Worm (Caenorhabditis elegans) whole organism, young adult: ENCODE results near the gene srx-76.

Experiments
- B0019.2 ChIP-seq: fragments of 200-800 bp; sonication (Bioruptor generic); conservative IDR thresholded peaks from 2 replicates; pipeline ENCODE4 v1.3.6; 2022; ENCODE audit warnings: missing genetic modification reagents, missing genetic modification characterization, missing compliant biosample characterization
- D2030.7 ChIP-seq: fragments of 200-800 bp; sonication (Bioruptor generic); IDR thresholded peaks from 2 replicates; pipeline ENCODE4 v1.3.6; 2022; ENCODE audit warnings: missing genetic modification reagents, missing genetic modification characterization, missing compliant biosample characterization
- F10E7.11 ChIP-seq: sonication (generic microtip); optimal IDR thresholded peaks from 2 replicates; lab custom pipeline; 2017; ENCODE audit warnings: mild to moderate bottlenecking, missing genetic modification characterization, moderate library complexity, missing compliant biosample characterization
- F23B12.7 ChIP-seq: sonication (generic microtip); optimal IDR thresholded peaks from 2 replicates; lab custom pipeline; 2017; ENCODE audit warnings: missing genetic modification characterization, mild to moderate bottlenecking, missing compliant biosample characterization, antibody characterized with exemption, moderate library complexity; ENCODE audit not compliant: insufficient read depth
- F33H1.4 ChIP-seq: fragments of 200-800 bp; sonication (Bioruptor generic); IDR thresholded peaks from 2 replicates; pipeline ENCODE4 v1.3.6; 2022; ENCODE audit warnings: missing genetic modification reagents, missing genetic modification characterization, missing compliant biosample characterization
- F52B5.7 ChIP-seq: sonication (generic microtip); optimal IDR thresholded peaks from 2 replicates; lab custom pipeline; 2016; ENCODE audit warnings: mild to moderate bottlenecking, missing genetic modification characterization, missing compliant biosample characterization
- F57A8.1 ChIP-seq: fragments of 200-800 bp; sonication (Bioruptor generic); optimal IDR thresholded peaks from 2 replicates; lab custom pipeline; 2018; ENCODE audit warnings: mild to moderate bottlenecking, missing genetic modification characterization, moderate library complexity, missing compliant biosample characterization
- K12H6.12 ChIP-seq: fragments of 200-800 bp; sonication (Bioruptor generic); optimal IDR thresholded peaks from 2 replicates; lab custom pipeline; 2018; ENCODE audit warnings: mild to moderate bottlenecking, missing genetic modification characterization, missing compliant biosample characterization
- Y95B8A.8 ChIP-seq: fragments of 200-800 bp; sonication (Bioruptor generic); IDR thresholded peaks from 2 replicates; pipeline ENCODE4 v1.3.6; 2022; ENCODE audit warnings: missing genetic modification reagents, missing genetic modification characterization, missing compliant biosample characterization
- ama-1 ChIP-seq, 3 experiments: fragments of 150-350 bp in 1 of 3; sonication (generic microtip) in 2 of 3; optimal IDR thresholded peaks; 2 replicates each; lab custom pipeline; 2014 to 2018; ENCODE audit warnings: missing biosample characterization in 2 of 3, missing genetic modification characterization in 2 of 3, missing genetic modification reagents in 2 of 3
- attf-5 ChIP-seq: fragments of 200-800 bp; sonication (Bioruptor generic); optimal IDR thresholded peaks from 2 replicates; lab custom pipeline; 2018; ENCODE audit warnings: mild to moderate bottlenecking, missing genetic modification characterization, missing compliant biosample characterization
- bed-2 ChIP-seq: fragments of 200-800 bp; sonication (Bioruptor generic); IDR thresholded peaks from 2 replicates; pipeline ENCODE4 v1.3.6; 2022; ENCODE audit warnings: missing genetic modification reagents, missing genetic modification characterization, missing compliant biosample characterization
- cebp-2 ChIP-seq: fragments of 200-800 bp; sonication (Bioruptor generic); IDR thresholded peaks from 2 replicates; pipeline ENCODE4 v1.3.6; 2022; ENCODE audit warnings: missing genetic modification characterization, missing compliant biosample characterization
- ceh-100 ChIP-seq: fragments of 200-800 bp; sonication (Bioruptor generic); IDR thresholded peaks from 2 replicates; pipeline ENCODE4 v1.3.6; 2022; ENCODE audit warnings: missing genetic modification reagents, missing genetic modification characterization, missing compliant biosample characterization
- ceh-40 ChIP-seq: fragments of 200-800 bp; sonication (Bioruptor generic); IDR thresholded peaks from 2 replicates; pipeline ENCODE4 v1.3.6; 2022; ENCODE audit warnings: missing genetic modification characterization, missing compliant biosample characterization
- ceh-58 ChIP-seq: fragments of 200-800 bp; sonication (Bioruptor generic); IDR thresholded peaks from 2 replicates; pipeline ENCODE4 v1.3.6; 2022; ENCODE audit warnings: missing genetic modification characterization, missing compliant biosample characterization
- dpl-1 ChIP-seq: fragments of 150-350 bp; optimal IDR thresholded peaks from 2 replicates; lab custom pipeline; 2014; ENCODE audit warnings: missing biosample characterization, missing genetic modification reagents, missing genetic modification characterization
- egl-18 ChIP-seq: fragments of 200-800 bp; sonication (Bioruptor generic); IDR thresholded peaks from 2 replicates; pipeline ENCODE4 v1.3.6; 2022; ENCODE audit warnings: missing genetic modification reagents, missing genetic modification characterization, missing compliant biosample characterization
- ekl-4 ChIP-seq: fragments of 200-800 bp; sonication (Bioruptor generic); IDR thresholded peaks from 2 replicates; pipeline ENCODE4 v1.3.6; 2022; ENCODE audit warnings: missing genetic modification reagents, missing genetic modification characterization, missing compliant biosample characterization
- ets-4 ChIP-seq: fragments of 200-800 bp; sonication (Bioruptor generic); optimal IDR thresholded peaks from 2 replicates; lab custom pipeline; 2018; ENCODE audit warnings: mild to moderate bottlenecking, missing genetic modification characterization, missing compliant biosample characterization
- gei-17 ChIP-seq: fragments of 200-800 bp; sonication (Bioruptor generic); optimal IDR thresholded peaks from 2 replicates; lab custom pipeline; 2018; ENCODE audit warnings: mild to moderate bottlenecking, missing genetic modification characterization, missing compliant biosample characterization
- hlh-26 ChIP-seq: fragments of 200-800 bp; sonication (Bioruptor generic); conservative IDR thresholded peaks from 2 replicates; pipeline ENCODE4 v1.3.6; 2022; ENCODE audit warnings: missing genetic modification reagents, missing genetic modification characterization, missing compliant biosample characterization
- hmg-20 ChIP-seq: fragments of 200-800 bp; sonication (Bioruptor generic); IDR thresholded peaks from 2 replicates; pipeline ENCODE4 v1.3.6; 2022; ENCODE audit warnings: missing genetic modification reagents, missing genetic modification characterization, missing compliant biosample characterization
- hsf-1 ChIP-seq: fragments of 200-800 bp; sonication (Bioruptor generic); IDR thresholded peaks from 2 replicates; pipeline ENCODE4 v1.3.6; 2022; ENCODE audit warnings: missing genetic modification reagents, missing genetic modification characterization, missing compliant biosample characterization
- lin-26 ChIP-seq: fragments of 200-800 bp; sonication (Bioruptor generic); IDR thresholded peaks from 2 replicates; pipeline ENCODE4 v1.3.6; 2022; ENCODE audit warnings: missing genetic modification reagents, missing genetic modification characterization, missing compliant biosample characterization
- lin-54 ChIP-seq: fragments of 200-800 bp; sonication (Bioruptor generic); optimal IDR thresholded peaks from 2 replicates; lab custom pipeline; 2018; ENCODE audit warnings: mild to moderate bottlenecking, missing genetic modification characterization, missing compliant biosample characterization
- lir-1 ChIP-seq: fragments of 200-800 bp; sonication (Bioruptor generic); conservative IDR thresholded peaks from 2 replicates; pipeline ENCODE4 v1.3.6; 2022; ENCODE audit warnings: missing genetic modification reagents, missing genetic modification characterization, missing compliant biosample characterization
- lsl-1 ChIP-seq: fragments of 200-800 bp; sonication (Bioruptor generic); optimal IDR thresholded peaks from 2 replicates; lab custom pipeline; 2018; ENCODE audit warnings: mild to moderate bottlenecking, missing genetic modification characterization, moderate library complexity, missing compliant biosample characterization
- lsy-27 ChIP-seq: sonication (generic microtip); optimal IDR thresholded peaks from 2 replicates; lab custom pipeline; 2017; ENCODE audit warnings: missing genetic modification characterization, mild to moderate bottlenecking, missing compliant biosample characterization, antibody characterized with exemption, missing genotype, borderline replicate concordance; ENCODE audit not compliant: insufficient read depth
- madf-3 ChIP-seq: fragments of 200-800 bp; sonication (Bioruptor generic); IDR thresholded peaks from 2 replicates; pipeline ENCODE4 v1.3.6; 2022; ENCODE audit warnings: missing genetic modification reagents, missing genetic modification characterization, missing compliant biosample characterization
- madf-6 ChIP-seq: fragments of 200-800 bp; sonication (Bioruptor generic); IDR thresholded peaks from 2 replicates; pipeline ENCODE4 v1.3.6; 2022; ENCODE audit warnings: missing genetic modification reagents, missing genetic modification characterization, missing compliant biosample characterization
- madf-8 ChIP-seq: fragments of 200-800 bp; sonication (Bioruptor generic); conservative IDR thresholded peaks from 2 replicates; pipeline ENCODE4 v1.3.6; 2022; ENCODE audit warnings: missing genetic modification reagents, missing genetic modification characterization, missing compliant biosample characterization
- mcd-1 ChIP-seq: fragments of 200-800 bp; sonication (Bioruptor generic); IDR thresholded peaks from 2 replicates; pipeline ENCODE4 v1.3.6; 2022; ENCODE audit warnings: missing genetic modification reagents, missing genetic modification characterization, missing compliant biosample characterization
- mes-4 ChIP-seq: sonication (generic microtip); optimal IDR thresholded peaks from 2 replicates; lab custom pipeline; 2016; ENCODE audit warnings: missing genotype, missing genetic modification characterization, missing compliant biosample characterization
- nhr-27 ChIP-seq: fragments of 200-800 bp; sonication (Bioruptor generic); optimal IDR thresholded peaks from 2 replicates; lab custom pipeline; 2018; ENCODE audit warnings: mild to moderate bottlenecking, missing genetic modification characterization, moderate library complexity, missing compliant biosample characterization
- nhr-80 ChIP-seq: sonication (generic microtip); optimal IDR thresholded peaks from 2 replicates; lab custom pipeline; 2016; ENCODE audit warnings: missing genetic modification characterization, missing compliant biosample characterization
- rcor-1 ChIP-seq: fragments of 200-800 bp; sonication (Bioruptor generic); IDR thresholded peaks from 2 replicates; pipeline ENCODE4 v1.3.6; 2022; ENCODE audit warnings: missing genetic modification reagents, missing genetic modification characterization, missing compliant biosample characterization
- sptf-2 ChIP-seq: fragments of 200-800 bp; sonication (Bioruptor generic); optimal IDR thresholded peaks from 2 replicates; lab custom pipeline; 2018; ENCODE audit warnings: mild to moderate bottlenecking, missing genetic modification characterization, missing compliant biosample characterization
- tlf-1 ChIP-seq: fragments of 200-800 bp; sonication (Bioruptor generic); optimal IDR thresholded peaks from 2 replicates; lab custom pipeline; 2018; ENCODE audit warnings: mild to moderate bottlenecking, missing genetic modification characterization, missing compliant biosample characterization
- unc-130 ChIP-seq: sonication (generic microtip); optimal IDR thresholded peaks from 2 replicates; lab custom pipeline; 2016; ENCODE audit warnings: missing genetic modification reagents, missing genetic modification characterization, missing compliant biosample characterization
- xnd-1 ChIP-seq: sonication (generic microtip); optimal IDR thresholded peaks from 2 replicates; lab custom pipeline; 2016; ENCODE audit warnings: missing genotype, missing genetic modification reagents, missing genetic modification characterization, missing compliant biosample characterization
- ztf-3 ChIP-seq: fragments of 200-800 bp; sonication (Bioruptor generic); optimal IDR thresholded peaks from 2 replicates; lab custom pipeline; 2018; ENCODE audit warnings: mild to moderate bottlenecking, missing genetic modification characterization, missing compliant biosample characterization
- ztf-6 ChIP-seq: fragments of 200-800 bp; sonication (Bioruptor generic); IDR thresholded peaks from 2 replicates; pipeline ENCODE4 v1.3.6; 2022; ENCODE audit warnings: missing genetic modification reagents, missing genetic modification characterization, missing compliant biosample characterization

The srx-76 gene

DNA sequence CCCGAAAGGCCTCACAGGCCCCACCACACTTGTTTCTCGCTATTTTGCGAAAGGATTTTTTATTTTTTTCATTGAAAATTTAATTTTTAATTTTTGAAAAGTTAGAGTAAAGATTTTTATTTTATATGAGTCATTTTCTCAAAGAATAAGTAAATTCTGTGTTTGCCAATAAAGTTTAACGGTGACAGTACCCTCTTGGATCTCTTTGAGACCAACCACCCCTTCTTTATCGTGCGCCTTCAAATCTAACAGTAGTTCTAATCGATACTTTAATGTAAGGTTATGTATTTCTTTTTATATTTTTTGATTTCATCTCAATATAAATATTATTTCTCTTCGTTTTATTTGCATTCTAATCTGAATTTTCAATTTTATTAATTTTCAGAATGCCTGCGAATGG lies 46.1 kb upstream of the srx-76 start, which contains the start of gene hmp-1:
Gene hmp-1 (plus strand): TSS at position 380 of the 400 bp plus-strand sequence.
- TF ChIP-seq bed-2 (GFP tag; lab: Robert Waterston, UW) (no peak), hmg-20 (GFP tag; lab: Robert Waterston, UW) (no peak), hsf-1 (GFP tag; lab: Robert Waterston, UW) (no peak), ceh-58 (GFP tag; lab: Robert Waterston, UW) (no peak), nhr-80 (no peak), ceh-40 (GFP tag; lab: Robert Waterston, UW) (no peak), F57A8.1 (GFP tag; lab: Kevin White, UChicago) (no peak), ets-4 (no peak), madf-6 (GFP tag; lab: Robert Waterston, UW) (peak; percentile 80), lsy-27 (tag; lab: Kevin White, UChicago) (no peak), B0019.2 (no peak), F10E7.11 (tag; lab: Kevin White, UChicago) (no peak), ekl-4 (GFP tag; lab: Robert Waterston, UW) (no peak), egl-18 (GFP tag; lab: Robert Waterston, UW) (no peak), tlf-1 (GFP tag; lab: Kevin White, UChicago) (no peak), lir-1 (GFP tag; lab: Robert Waterston, UW) (no peak), madf-8 (GFP tag; lab: Robert Waterston, UW) (peak; percentile 83), F23B12.7 (tag; lab: Kevin White, UChicago) (no peak), F33H1.4 (GFP tag; lab: Robert Waterston, UW) (peak; percentile 80), attf-5 (GFP tag; lab: Kevin White, UChicago) (no peak), ceh-100 (no peak), hlh-26 (GFP tag; lab: Robert Waterston, UW) (no peak), unc-130 (GFP tag; lab: Kevin White, UChicago) (no peak), lin-54 (GFP tag; lab: Kevin White, UChicago) (no peak), rcor-1 (GFP tag; lab: Robert Waterston, UW) (no peak), dpl-1 (GFP tag; lab: Kevin White, UChicago) (no peak), mes-4 (tag; lab: Kevin White, UChicago) (no peak), nhr-27 (tag; lab: Kevin White, UChicago) (no peak), cebp-2 (GFP tag; lab: Robert Waterston, UW) (no peak), xnd-1 (peak; percentile 13), ama-1 (optimal IDR thresholded peaks at IDR 0.05; lab: Kevin White, UChicago) (no peak), ama-1 (GFP tag; optimal IDR thresholded peaks at IDR 0.05; lab: Kevin White, UChicago) (no peak), mcd-1 (GFP tag; lab: Robert Waterston, UW) (no peak), sptf-2 (no peak), Y95B8A.8 (GFP tag; lab: Robert Waterston, UW) (no peak), ztf-6 (GFP tag; lab: Robert Waterston, UW) (no peak), D2030.7 (GFP tag; lab: Robert Waterston, UW) (no peak), ztf-3 (no peak), lsl-1 (GFP tag; lab: Kevin White, UChicago) (peak; percentile 88), gei-17 (GFP tag; lab: Kevin White, UChicago) (no peak), F52B5.7 (tag; lab: Kevin White, UChicago) (no peak), madf-3 (GFP tag; lab: Robert Waterston, UW) (no peak), lin-26 (no peak), K12H6.12 (tag; lab: Kevin White, UChicago) (no peak)
